Fruit fly (Drosophila melanogaster): ENCODE data around the gene yip2.

Gene yip2

DNA sequence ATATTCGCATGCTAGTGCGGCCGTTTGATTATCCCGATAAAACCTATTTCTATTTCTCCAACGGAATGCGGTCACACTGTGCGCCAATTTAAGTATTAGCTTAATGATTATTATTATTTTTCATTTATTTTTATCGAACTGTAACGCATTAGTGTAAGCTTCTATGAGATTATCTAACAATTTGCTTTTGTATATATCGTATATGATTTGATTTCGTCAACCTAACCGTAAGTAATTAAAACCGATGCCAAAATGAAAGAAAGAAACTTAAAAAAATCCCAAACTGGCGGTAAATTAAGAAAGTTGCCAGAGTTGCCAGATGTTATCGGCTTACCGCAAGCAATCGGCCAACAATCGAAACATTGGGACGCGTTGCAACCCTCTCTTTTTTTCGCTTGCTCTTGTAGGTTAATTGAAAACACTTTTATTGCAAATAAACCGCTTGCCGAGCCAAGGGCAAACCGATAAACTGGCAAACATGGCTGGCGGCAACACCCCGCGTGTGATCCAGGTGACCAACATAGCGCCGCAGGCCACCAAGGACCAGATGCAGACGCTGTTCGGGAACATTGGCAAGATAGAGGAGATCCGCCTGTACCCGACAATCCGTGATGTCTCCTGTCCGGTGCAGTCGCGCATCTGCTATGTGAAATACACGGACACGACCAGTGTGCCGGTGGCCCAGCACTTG, 2.3 kb upstream of the yip2 start, which contains the start of the genes Etl1 and Srp54 (continued):
- peak; percentile 75 for TF ChIP-seq trem (tag; optimal IDR thresholded peaks at IDR 0.05)
- no peak for TF ChIP-seq HmgD (GFP tag; optimal IDR thresholded peaks at IDR 0.05)
- TF ChIP-seq ind (GFP tag; optimal IDR thresholded peaks at IDR 0.05) = no peak
- peak; percentile 26 for TF ChIP-seq Lhr (GFP tag; optimal IDR thresholded peaks at IDR 0.05)
- peak; percentile 9 for TF ChIP-seq sug (tag; optimal IDR thresholded peaks at IDR 0.05)
- TF ChIP-seq Ets65A (GFP tag) = peak; percentile 33
- TF ChIP-seq CG5245 (GFP tag; optimal IDR thresholded peaks at IDR 0.05) = no peak
- TF ChIP-seq pum (GFP tag; optimal IDR thresholded peaks at IDR 0.05) = no peak
- no peak for TF ChIP-seq CG34376 (GFP tag; optimal IDR thresholded peaks at IDR 0.05)
- peak; percentile 84 for TF ChIP-seq E2f2 (GFP tag; IDR thresholded peaks at IDR 0.05)
- TF ChIP-seq CG3163 (GFP tag; optimal IDR thresholded peaks at IDR 0.05) = no peak
- no peak for TF ChIP-seq CG14014 (GFP tag; IDR thresholded peaks at IDR 0.05)
- peak; percentile 88 for TF ChIP-seq MESR4 (GFP tag; optimal IDR thresholded peaks at IDR 0.05)
- TF ChIP-seq gt (GFP tag; IDR thresholded peaks at IDR 0.05) = no peak
- TF ChIP-seq amos (GFP tag; IDR thresholded peaks at IDR 0.05; ENCODE audit: partially characterized antibody) = no peak
- TF ChIP-seq gem (tag; optimal IDR thresholded peaks at IDR 0.05) = peak; percentile 24
- TF ChIP-seq CG17186 (GFP tag; optimal IDR thresholded peaks at IDR 0.05) = peak; percentile 68
- TF ChIP-seq CG1603 (tag; optimal IDR thresholded peaks at IDR 0.05) = peak; percentile 0
- no peak for TF ChIP-seq jing (GFP tag; optimal IDR thresholded peaks at IDR 0.05)
- no peak for TF ChIP-seq CG7928 (GFP tag; optimal IDR thresholded peaks at IDR 0.05)
- TF ChIP-seq Lpt (GFP tag; optimal IDR thresholded peaks at IDR 0.05) = no peak
- TF ChIP-seq bigmax (GFP tag; optimal IDR thresholded peaks at IDR 0.05) = peak; percentile 75
- no peak for TF ChIP-seq CG3838 (GFP tag; optimal IDR thresholded peaks at IDR 0.05)
- TF ChIP-seq CG2712 (tag; optimal IDR thresholded peaks at IDR 0.05) = peak; percentile 25
- TF ChIP-seq bbx (GFP tag; IDR thresholded peaks at IDR 0.05; ENCODE audit: partially characterized antibody) = 0 out of 2 replicates have a peak, but pooled peaks have one; percentile 28
- TF ChIP-seq row (GFP tag; IDR thresholded peaks at IDR 0.05) = 0 out of 3 replicates have a peak, but pooled peaks have one; percentile 21
- TF ChIP-seq pzg (GFP tag; optimal IDR thresholded peaks at IDR 0.05) = peak; percentile 43
- no peak for TF ChIP-seq peb (GFP tag; IDR thresholded peaks at IDR 0.05)
- TF ChIP-seq CG17361 (GFP tag; IDR thresholded peaks at IDR 0.05) = peak; percentile 27; the same call in 1 of the 3 replicates
- no peak for TF ChIP-seq fu2 (GFP tag; optimal IDR thresholded peaks at IDR 0.05)
- TF ChIP-seq ems (GFP tag; optimal IDR thresholded peaks at IDR 0.05) = no peak
- peak; percentile 5 for TF ChIP-seq Max (GFP tag; optimal IDR thresholded peaks at IDR 0.05)
- no peak for TF ChIP-seq Bteb2 (GFP tag; optimal IDR thresholded peaks at IDR 0.05)
- TF ChIP-seq dm (GFP tag; optimal IDR thresholded peaks at IDR 0.05) = no peak
- no peak for TF ChIP-seq CG7357 (GFP tag; IDR thresholded peaks at IDR 0.05)
- no peak for TF ChIP-seq Drgx (GFP tag; IDR thresholded peaks at IDR 0.05)
- TF ChIP-seq CG11504 (tag; optimal IDR thresholded peaks at IDR 0.05) = peak; percentile 11
- TF ChIP-seq CG5180 (GFP tag; optimal IDR thresholded peaks at IDR 0.05) = no peak
- TF ChIP-seq so (GFP tag; IDR thresholded peaks at IDR 0.05) = no peak
- no peak for TF ChIP-seq Jarid2 (GFP tag; optimal IDR thresholded peaks at IDR 0.05)
- TF ChIP-seq CG12659 (GFP tag; optimal IDR thresholded peaks at IDR 0.05) = peak; percentile 60
- no peak for TF ChIP-seq Nf-YA (GFP tag; IDR thresholded peaks at IDR 0.05)
- TF ChIP-seq CG12104 (GFP tag; optimal IDR thresholded peaks at IDR 0.05) = no peak
- peak; percentile 9 for TF ChIP-seq cg (GFP tag; optimal IDR thresholded peaks at IDR 0.05)
- TF ChIP-seq CG34422 (GFP tag; IDR thresholded peaks at IDR 0.05) = 0 out of 3 replicates have a peak, but pooled peaks have one; percentile 25
- no peak for TF ChIP-seq CG10431 (GFP tag; optimal IDR thresholded peaks at IDR 0.05)
- TF ChIP-seq CG15696 (tag; optimal IDR thresholded peaks at IDR 0.05) = no peak
- TF ChIP-seq CTCF (GFP tag; optimal IDR thresholded peaks at IDR 0.05) = peak; percentile 3
- TF ChIP-seq Meics (GFP tag; optimal IDR thresholded peaks at IDR 0.05) = no peak
- peak; percentile 76 for TF ChIP-seq sens (GFP tag)
- peak; percentile 7 for TF ChIP-seq CG2678 (tag; optimal IDR thresholded peaks at IDR 0.05)

All from whole organism, embryonic.